Fruit fly (Drosophila melanogaster) whole organism, prepupa: ENCODE data around the gene PMP34.

Experiments
- CG10631 ChIP-seq: fragments of 200-800 bp; sonication (Bioruptor generic); optimal IDR thresholded peaks from 2 replicates; lab custom pipeline; 2016; ENCODE audit warnings: missing biosample characterization, missing genetic modification characterization
- CG11902 ChIP-seq: fragments of 200-800 bp; sonication (Bioruptor generic); optimal IDR thresholded peaks from 3 replicates; lab custom pipeline; 2016; ENCODE audit warnings: missing biosample characterization, missing genetic modification characterization
- CG15336 ChIP-seq: fragments of 200-800 bp; sonication (Bioruptor generic); IDR thresholded peaks from 2 replicates; pipeline ENCODE4 v1.3.6; 2022; ENCODE audit warnings: missing biosample characterization, missing genetic modification characterization
- CG16779 ChIP-seq: fragments of 200-800 bp; sonication (Bioruptor generic); optimal IDR thresholded peaks from 3 replicates; lab custom pipeline; 2017; ENCODE audit warnings: missing biosample characterization, mild to moderate bottlenecking, missing genetic modification characterization
- CG3032 ChIP-seq: fragments of 200-800 bp; optimal IDR thresholded peaks from 2 replicates; lab custom pipeline; 2019; ENCODE audit warnings: missing biosample characterization, mild to moderate bottlenecking, missing genetic modification characterization, moderate library complexity
- CG32006 ChIP-seq: fragments of 200-800 bp; sonication (Bioruptor generic); optimal IDR thresholded peaks from 3 replicates; lab custom pipeline; 2017; ENCODE audit warnings: missing biosample characterization, mild to moderate bottlenecking, missing genetic modification characterization
- CG34406 ChIP-seq: fragments of 200-800 bp; sonication (Bioruptor generic); optimal IDR thresholded peaks from 3 replicates; lab custom pipeline; 2016; ENCODE audit warnings: missing biosample characterization, missing genetic modification characterization
- CG3919 ChIP-seq: fragments of 200-800 bp; sonication (Bioruptor generic); optimal IDR thresholded peaks from 3 replicates; lab custom pipeline; 2016; ENCODE audit warnings: missing biosample characterization, missing genetic modification characterization
- CG6163 ChIP-seq: fragments of 200-800 bp; sonication (Bioruptor generic); IDR thresholded peaks from 3 replicates; pipeline ENCODE4 v1.3.6; 2022; ENCODE audit warnings: missing biosample characterization, missing genetic modification characterization
- CG6792 ChIP-seq: fragments of 200-800 bp; sonication (Bioruptor generic); optimal IDR thresholded peaks from 3 replicates; lab custom pipeline; 2016; ENCODE audit warnings: missing biosample characterization, missing genetic modification characterization
- CG8119 ChIP-seq: fragments of 200-800 bp; sonication (Bioruptor generic); IDR thresholded peaks from 3 replicates; pipeline ENCODE4 v1.3.6; 2022; ENCODE audit warnings: missing biosample characterization, missing genetic modification characterization
- CG8632 ChIP-seq: fragments of 200-800 bp; sonication (Bioruptor generic); optimal IDR thresholded peaks from 3 replicates; lab custom pipeline; 2016; ENCODE audit warnings: missing biosample characterization, missing genetic modification characterization
- CG9139 ChIP-seq: fragments of 200-800 bp; sonication (Bioruptor generic); optimal IDR thresholded peaks from 3 replicates; lab custom pipeline; 2017; ENCODE audit warnings: missing biosample characterization, mild to moderate bottlenecking, missing genetic modification characterization
- Eip75B ChIP-seq: fragments of 200-800 bp; sonication (Bioruptor generic); optimal IDR thresholded peaks from 3 replicates; lab custom pipeline; 2016; ENCODE audit warnings: missing biosample characterization, missing genetic modification characterization
- Eip78C ChIP-seq: fragments of 200-800 bp; sonication (Bioruptor generic); peaks from one replicate; lab custom pipeline; 2016; ENCODE audit warnings: missing biosample characterization, missing genetic modification characterization
- Ets96B ChIP-seq: fragments of 200-800 bp; optimal IDR thresholded peaks from 2 replicates; lab custom pipeline; 2019; ENCODE audit warnings: missing biosample characterization, mild to moderate bottlenecking, missing genetic modification characterization, moderate library complexity
- Gug ChIP-seq: fragments of 200-800 bp; sonication (Bioruptor generic); IDR thresholded peaks from 2 replicates; pipeline ENCODE4 v1.3.6; 2022; ENCODE audit warnings: missing biosample characterization, missing genetic modification characterization
- Hr39 ChIP-seq: fragments of 200-800 bp; sonication (Bioruptor generic); optimal IDR thresholded peaks from 2 replicates; lab custom pipeline; 2016; ENCODE audit warnings: missing biosample characterization, missing genetic modification characterization
- Met ChIP-seq: fragments of 200-800 bp; sonication (Bioruptor generic); optimal IDR thresholded peaks from 3 replicates; lab custom pipeline; 2016; ENCODE audit warnings: missing biosample characterization, missing genetic modification characterization
- OdsH ChIP-seq: fragments of 200-800 bp; sonication (Bioruptor generic); optimal IDR thresholded peaks from 3 replicates; lab custom pipeline; 2016; ENCODE audit warnings: missing biosample characterization, missing genetic modification characterization
- Smox ChIP-seq: fragments of 200-800 bp; sonication (Bioruptor generic); optimal IDR thresholded peaks from 3 replicates; lab custom pipeline; 2016; ENCODE audit warnings: missing biosample characterization, missing genetic modification characterization
- Sox102F ChIP-seq: fragments of 200-800 bp; sonication (Bioruptor generic); optimal IDR thresholded peaks from 2 replicates; lab custom pipeline; 2016; ENCODE audit warnings: missing biosample characterization, mild to moderate bottlenecking, missing genetic modification characterization
- Sox14 ChIP-seq: fragments of 200-800 bp; sonication (Bioruptor generic); optimal IDR thresholded peaks from 3 replicates; lab custom pipeline; 2016; ENCODE audit warnings: missing biosample characterization, missing genetic modification characterization
- Sox15 ChIP-seq: fragments of 200-800 bp; sonication (Bioruptor generic); optimal IDR thresholded peaks from 3 replicates; lab custom pipeline; 2016; ENCODE audit warnings: missing biosample characterization, missing genetic modification characterization
- acj6 ChIP-seq: fragments of 200-800 bp; sonication (Bioruptor generic); optimal IDR thresholded peaks from 3 replicates; lab custom pipeline; 2016; ENCODE audit warnings: missing biosample characterization, missing genetic modification characterization
- dac ChIP-seq: fragments of 200-800 bp; sonication (Bioruptor generic); optimal IDR thresholded peaks from 2 replicates; lab custom pipeline; 2017; ENCODE audit warnings: missing biosample characterization, mild to moderate bottlenecking, missing genetic modification characterization
- dsx ChIP-seq: fragments of 200-800 bp; optimal IDR thresholded peaks from 3 replicates; lab custom pipeline; 2019; ENCODE audit warnings: missing biosample characterization, mild to moderate bottlenecking, missing genetic modification characterization, moderate library complexity; ENCODE audit not compliant: poor library complexity, severe bottlenecking
- eg ChIP-seq: fragments of 200-800 bp; sonication (Bioruptor generic); IDR thresholded peaks from 3 replicates; pipeline ENCODE4 v1.3.6; 2022; ENCODE audit warnings: missing biosample characterization, missing genetic modification characterization
- fd59A ChIP-seq: fragments of 200-800 bp; sonication (Bioruptor generic); optimal IDR thresholded peaks from 2 replicates; lab custom pipeline; 2017; ENCODE audit warnings: missing biosample characterization, mild to moderate bottlenecking, missing genetic modification characterization, missing genetic modification reagents
- fkh ChIP-seq: fragments of 200-800 bp; sonication (Bioruptor generic); optimal IDR thresholded peaks from 3 replicates; lab custom pipeline; 2017; ENCODE audit warnings: missing biosample characterization, mild to moderate bottlenecking, missing genetic modification characterization, moderate library complexity
- net ChIP-seq: fragments of 200-800 bp; sonication (Bioruptor generic); optimal IDR thresholded peaks from 3 replicates; lab custom pipeline; 2016; ENCODE audit warnings: missing biosample characterization, missing genetic modification characterization
- pdm3 ChIP-seq: fragments of 200-800 bp; sonication (Bioruptor generic); optimal IDR thresholded peaks from 3 replicates; lab custom pipeline; 2016; ENCODE audit warnings: missing biosample characterization, missing genetic modification characterization
- salr ChIP-seq, 2 experiments: fragments of 200-800 bp; sonication (Bioruptor generic); optimal IDR thresholded peaks; 3 replicates each; lab custom pipeline; 2016 to 2018; ENCODE audit warnings: missing biosample characterization in 2 of 2, missing genetic modification characterization in 2 of 2, mild to moderate bottlenecking in 1 of 2
- spab ChIP-seq: fragments of 200-800 bp; sonication (Bioruptor generic); optimal IDR thresholded peaks from 2 replicates; lab custom pipeline; 2017; ENCODE audit warnings: missing biosample characterization, mild to moderate bottlenecking, missing genetic modification characterization, missing genetic modification reagents
- ss ChIP-seq, 2 experiments: fragments of 200-800 bp; sonication (Bioruptor generic); optimal IDR thresholded peaks; 2 replicates in 1 of 2; 3 replicates in 1 of 2; lab custom pipeline; 2017 to 2018; ENCODE audit warnings: mild to moderate bottlenecking in 2 of 2, missing biosample characterization in 2 of 2, missing genetic modification characterization in 2 of 2, moderate library complexity in 1 of 2
- topi ChIP-seq: fragments of 200-800 bp; sonication (Bioruptor generic); optimal IDR thresholded peaks from 3 replicates; lab custom pipeline; 2016; ENCODE audit warnings: missing biosample characterization, missing genetic modification characterization
- vri ChIP-seq: fragments of 200-800 bp; sonication (Bioruptor generic); optimal IDR thresholded peaks from 3 replicates; lab custom pipeline; 2016; ENCODE audit warnings: missing biosample characterization, mild to moderate bottlenecking, missing genetic modification characterization

PMP34 gene

dm6 chr3L:4269920-4270319 lies 48.6 kb upstream of the PMP34 start (continued):
- TF ChIP-seq CG16779 (tag; lab: Kevin White, UChicago) (peak; percentile 64), CG34406 (GFP tag; lab: Kevin White, UChicago) (peak; percentile 76), dac (GFP tag; lab: Kevin White, UChicago) (peak; percentile 13), Sox102F (GFP tag; lab: Kevin White, UChicago) (peak; percentile 70), topi (GFP tag; lab: Kevin White, UChicago) (peak; percentile 64), CG11902 (GFP tag; lab: Kevin White, UChicago) (peak; percentile 38), Gug (GFP tag; lab: Robert Waterston, UW) (peak; percentile 45), salr (GFP tag; optimal IDR thresholded peaks at IDR 0.05; lab: Kevin White, UChicago) (peak; percentile 15 to 70), spab (GFP tag; lab: Kevin White, UChicago) (peak; percentile 73), Ets96B (tag; lab: Kevin White, UChicago) (peak; percentile 78), OdsH (peak; percentile 79), fkh (GFP tag; lab: Kevin White, UChicago) (no peak), Eip78C (GFP tag; lab: Kevin White, UChicago) (peak; percentile 94), fd59A (GFP tag; lab: Kevin White, UChicago) (peak; percentile 58), Smox (GFP tag; lab: Kevin White, UChicago) (peak; percentile 63), Met (peak; percentile 77), net (GFP tag; lab: Kevin White, UChicago) (peak; percentile 70), pdm3 (GFP tag; lab: Kevin White, UChicago) (peak; percentile 59), CG8632 (peak; percentile 69), Eip75B (GFP tag; lab: Kevin White, UChicago) (peak; percentile 46)

- TF ChIP-seq Eip75B (GFP tag; lab: Kevin White, UChicago) (no peak), CG32006 (peak; percentile 72), vri (GFP tag; lab: Kevin White, UChicago) (no peak), CG6792 (no peak), CG3032 (tag; lab: Kevin White, UChicago) (peak; percentile 34), ss (GFP tag; optimal IDR thresholded peaks at IDR 0.05; lab: Kevin White, UChicago) (peak in 1 of 2 experiments; percentile 3), eg (GFP tag; lab: Robert Waterston, UW) (0 out of 3 replicates have a peak, but pooled peaks have one; percentile 28), CG15336 (GFP tag; lab: Robert Waterston, UW) (peak; percentile 28; the same call in 1 of the 2 replicates), Eip78C (GFP tag; lab: Kevin White, UChicago) (peak; percentile 73), Hr39 (GFP tag; lab: Kevin White, UChicago) (no peak), dsx (peak; percentile 96), Sox102F (GFP tag; lab: Kevin White, UChicago) (peak; percentile 0), acj6 (GFP tag; lab: Kevin White, UChicago) (no peak), CG9139 (GFP tag; lab: Kevin White, UChicago) (no peak), CG10631 (peak; percentile 37), CG8119 (GFP tag; lab: Robert Waterston, UW) (peak; percentile 45; the same call in 2 of the 3 replicates), CG3919 (GFP tag; lab: Kevin White, UChicago) (peak; percentile 46), spab (GFP tag; lab: Kevin White, UChicago) (peak; percentile 13), Sox14 (GFP tag; lab: Kevin White, UChicago) (peak; percentile 48), CG6163 (0 out of 3 replicates have a peak, but pooled peaks have one; percentile 21), Smox (GFP tag; lab: Kevin White, UChicago) (no peak), Sox15 (GFP tag; lab: Kevin White, UChicago) (no peak)
Measured at dm6 chr3L:4270949-4271827, 47.4 kb upstream of the PMP34 start.
